Worm (Caenorhabditis elegans): ENCODE data around the gene Y64G10A.7.

- TF ChIP-seq pha-4 (tag; optimal IDR thresholded peaks at IDR 0.05), result no peak
- TF ChIP-seq nhr-237 (tag; optimal IDR thresholded peaks at IDR 0.05), result no peak
- no peak for TF ChIP-seq unc-39 (tag; optimal IDR thresholded peaks at IDR 0.05)
- no peak for TF ChIP-seq sem-2 (GFP tag; optimal IDR thresholded peaks at IDR 0.05)
- TF ChIP-seq hlh-1 (tag; optimal IDR thresholded peaks at IDR 0.05), result no peak
- no peak for TF ChIP-seq mab-5 (tag; optimal IDR thresholded peaks at IDR 0.05)
- TF ChIP-seq unc-62 (GFP tag; optimal IDR thresholded peaks at IDR 0.05), result no peak
These were observed 59.0 kb downstream of the Y64G10A.7 start, which contains the start of gene oac-56 for ce11 chrIV:14350651-14351050.
